Worm (Caenorhabditis elegans) whole organism, late embryonic: ENCODE results near the gene srab-10.

Source experiments
- C38D4.7 ChIP-seq: fragments of 200-800 bp; sonication (Bioruptor generic); optimal IDR thresholded peaks from 2 replicates; lab custom pipeline; 2018; ENCODE audit warnings: mild to moderate bottlenecking, missing genetic modification characterization, moderate library complexity, missing compliant biosample characterization
- F13H6.1 ChIP-seq: sonication (generic microtip); optimal IDR thresholded peaks from 2 replicates; lab custom pipeline; 2016; ENCODE audit warnings: missing genetic modification characterization, missing compliant biosample characterization
- K02D7.2 ChIP-seq: sonication (generic microtip); optimal IDR thresholded peaks from 2 replicates; lab custom pipeline; 2017; ENCODE audit warnings: mild to moderate bottlenecking, missing genetic modification characterization, missing compliant biosample characterization
- Y22D7AL.16 ChIP-seq: sonication (generic microtip); optimal IDR thresholded peaks from 2 replicates; lab custom pipeline; 2016; ENCODE audit warnings: missing genetic modification characterization, missing compliant biosample characterization
- ceh-14 ChIP-seq: sonication (generic microtip); optimal IDR thresholded peaks from 2 replicates; lab custom pipeline; 2016; ENCODE audit warnings: missing genotype, missing genetic modification characterization, missing compliant biosample characterization
- ceh-18 ChIP-seq: sonication (generic microtip); optimal IDR thresholded peaks from 2 replicates; lab custom pipeline; 2016; ENCODE audit warnings: missing genetic modification characterization, missing compliant biosample characterization
- ceh-24 ChIP-seq: sonication (generic microtip); optimal IDR thresholded peaks from 2 replicates; lab custom pipeline; 2016; ENCODE audit warnings: mild to moderate bottlenecking, missing genetic modification characterization, missing compliant biosample characterization
- ceh-30 ChIP-seq: fragments of 150-350 bp; optimal IDR thresholded peaks from 2 replicates; lab custom pipeline; 2014; ENCODE audit warnings: missing biosample characterization, missing genetic modification characterization
- ceh-34 ChIP-seq: sonication (generic microtip); optimal IDR thresholded peaks from 2 replicates; lab custom pipeline; 2016; ENCODE audit warnings: mild to moderate bottlenecking, missing genetic modification characterization, missing compliant biosample characterization
- ceh-45 ChIP-seq: fragments of 200-800 bp; sonication (Bioruptor generic); IDR thresholded peaks from 2 replicates; pipeline ENCODE4 v1.3.6; 2022; ENCODE audit warnings: missing genetic modification reagents, missing genetic modification characterization, missing compliant biosample characterization
- ceh-48 ChIP-seq: sonication (generic microtip); optimal IDR thresholded peaks from 2 replicates; lab custom pipeline; 2016; ENCODE audit warnings: missing genetic modification characterization, inconsistent platforms, missing compliant biosample characterization
- dmd-4 ChIP-seq: sonication (generic microtip); optimal IDR thresholded peaks from 2 replicates; lab custom pipeline; 2016; ENCODE audit warnings: borderline replicate concordance, missing genetic modification characterization, missing compliant biosample characterization
- elt-2 ChIP-seq: sonication (generic microtip); optimal IDR thresholded peaks from 2 replicates; lab custom pipeline; 2016; ENCODE audit warnings: missing genetic modification reagents, missing genetic modification characterization, missing compliant biosample characterization
- elt-4 ChIP-seq: sonication (generic microtip); optimal IDR thresholded peaks from 2 replicates; lab custom pipeline; 2016; ENCODE audit warnings: missing genetic modification characterization, missing compliant biosample characterization
- ets-4 ChIP-seq: sonication (generic microtip); optimal IDR thresholded peaks from 2 replicates; lab custom pipeline; 2016; ENCODE audit warnings: missing genetic modification characterization, missing compliant biosample characterization
- fax-1 ChIP-seq: sonication (generic microtip); optimal IDR thresholded peaks from 2 replicates; lab custom pipeline; 2016; ENCODE audit warnings: missing genotype, missing genetic modification characterization, missing compliant biosample characterization
- fkh-10 ChIP-seq: fragments of 150-350 bp; optimal IDR thresholded peaks from 2 replicates; lab custom pipeline; 2014; ENCODE audit warnings: missing biosample characterization, missing genetic modification reagents, missing genetic modification characterization
- hlh-13 ChIP-seq: fragments of 200-800 bp; sonication (Bioruptor generic); optimal IDR thresholded peaks from 2 replicates; lab custom pipeline; 2018; ENCODE audit warnings: mild to moderate bottlenecking, missing genetic modification characterization, missing compliant biosample characterization
- hlh-15 ChIP-seq: sonication (generic microtip); optimal IDR thresholded peaks from 2 replicates; lab custom pipeline; 2016; ENCODE audit warnings: missing genetic modification characterization, missing compliant biosample characterization
- hlh-6 ChIP-seq: sonication (generic microtip); optimal IDR thresholded peaks from 2 replicates; lab custom pipeline; 2016; ENCODE audit warnings: missing genotype, missing genetic modification characterization, missing compliant biosample characterization
- madf-2 ChIP-seq: sonication (generic microtip); optimal IDR thresholded peaks from 2 replicates; lab custom pipeline; 2017; ENCODE audit warnings: missing genetic modification characterization, missing compliant biosample characterization
- npax-4 ChIP-seq: sonication (generic microtip); optimal IDR thresholded peaks from 2 replicates; lab custom pipeline; 2016; ENCODE audit warnings: missing genetic modification characterization, missing compliant biosample characterization
- odd-2 ChIP-seq: sonication (generic microtip); optimal IDR thresholded peaks from 2 replicates; lab custom pipeline; 2017; ENCODE audit warnings: antibody characterized with exemption, mild to moderate bottlenecking, missing genetic modification characterization, missing compliant biosample characterization
- pha-2 ChIP-seq: sonication (generic microtip); optimal IDR thresholded peaks from 2 replicates; lab custom pipeline; 2017; ENCODE audit warnings: mild to moderate bottlenecking, missing genetic modification characterization, missing compliant biosample characterization
- pha-4 ChIP-seq: fragments of 150-350 bp; optimal IDR thresholded peaks from 2 replicates; lab custom pipeline; 2018; ENCODE audit warnings: missing biosample characterization, missing genetic modification reagents, missing genetic modification characterization
- pqm-1 ChIP-seq: sonication (generic microtip); optimal IDR thresholded peaks from 2 replicates; lab custom pipeline; 2016; ENCODE audit warnings: missing genetic modification characterization, missing compliant biosample characterization
- pros-1 ChIP-seq: fragments of 150-350 bp; optimal IDR thresholded peaks from 2 replicates; lab custom pipeline; 2014; ENCODE audit warnings: missing biosample characterization, missing genetic modification reagents, missing genetic modification characterization
- ref-2 ChIP-seq: sonication (generic microtip); optimal IDR thresholded peaks from 2 replicates; lab custom pipeline; 2016; ENCODE audit warnings: missing genetic modification characterization, missing compliant biosample characterization
- sox-2 ChIP-seq: fragments of 200-800 bp; sonication (Bioruptor generic); IDR thresholded peaks from 2 replicates; pipeline ENCODE4 v1.3.6; 2022; ENCODE audit warnings: missing genetic modification reagents, missing genetic modification characterization, missing compliant biosample characterization
- sox-4 ChIP-seq: sonication (generic microtip); optimal IDR thresholded peaks from 2 replicates; lab custom pipeline; 2017; ENCODE audit warnings: mild to moderate bottlenecking, missing genetic modification characterization, inconsistent platforms, missing compliant biosample characterization
- syd-9 ChIP-seq: sonication (generic microtip); optimal IDR thresholded peaks from 2 replicates; lab custom pipeline; 2016; ENCODE audit warnings: mild to moderate bottlenecking, missing genetic modification characterization, moderate library complexity, missing compliant biosample characterization
- tbx-2 ChIP-seq: sonication (generic microtip); optimal IDR thresholded peaks from 2 replicates; lab custom pipeline; 2016; ENCODE audit warnings: missing genetic modification characterization, missing compliant biosample characterization
- unc-3 ChIP-seq, 2 experiments: fragments of 200-800 bp in 1 of 2; sonication (Bioruptor generic) in 1 of 2; sonication (generic microtip) in 1 of 2; conservative IDR thresholded peaks in 1 of 2; optimal IDR thresholded peaks in 1 of 2; 2 replicates each; pipeline versions ENCODE4 v1.3.6 to Lab custom; 2016 to 2022; ENCODE audit warnings: missing compliant biosample characterization in 2 of 2, missing genetic modification characterization in 2 of 2, missing genetic modification reagents in 1 of 2
- unc-42 ChIP-seq: sonication (generic microtip); optimal IDR thresholded peaks from 2 replicates; lab custom pipeline; 2016; ENCODE audit warnings: missing genotype, missing genetic modification characterization, missing compliant biosample characterization
- zip-5 ChIP-seq: sonication (generic microtip); optimal IDR thresholded peaks from 2 replicates; lab custom pipeline; 2016; ENCODE audit warnings: missing genetic modification characterization, missing compliant biosample characterization
- ztf-16 ChIP-seq: sonication (generic microtip); optimal IDR thresholded peaks from 2 replicates; lab custom pipeline; 2017; ENCODE audit warnings: missing genetic modification characterization, missing compliant biosample characterization

srab-10 gene

DNA sequence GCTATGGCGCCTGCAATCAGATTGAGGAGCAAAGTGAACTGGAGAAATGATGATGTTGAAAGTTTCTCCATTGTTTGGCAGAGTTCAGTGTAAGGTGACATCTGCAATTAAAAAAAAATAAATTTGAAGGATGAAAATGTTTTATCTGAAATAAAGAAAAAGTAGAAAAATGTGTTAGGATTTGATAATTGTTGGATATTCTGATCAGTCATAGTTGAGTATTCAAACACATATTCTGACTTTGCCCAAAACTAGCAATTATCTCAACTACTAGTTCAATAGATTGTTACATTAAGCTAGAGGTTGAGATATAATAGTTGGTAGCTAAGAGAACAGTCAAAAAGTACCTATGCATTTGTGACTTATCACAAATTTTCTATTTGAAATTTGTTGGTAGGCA lies at the start of gene srab-10:
Gene srab-10, minus strand, starts transcription at position 101 of the 400 bp plus-strand sequence.
- TF ChIP-seq pqm-1 (no peak), syd-9 (tag; lab: Kevin White, UChicago) (no peak), Y22D7AL.16 (tag; lab: Kevin White, UChicago) (no peak), tbx-2 (tag; lab: Kevin White, UChicago) (no peak), fax-1 (no peak)

DNA sequence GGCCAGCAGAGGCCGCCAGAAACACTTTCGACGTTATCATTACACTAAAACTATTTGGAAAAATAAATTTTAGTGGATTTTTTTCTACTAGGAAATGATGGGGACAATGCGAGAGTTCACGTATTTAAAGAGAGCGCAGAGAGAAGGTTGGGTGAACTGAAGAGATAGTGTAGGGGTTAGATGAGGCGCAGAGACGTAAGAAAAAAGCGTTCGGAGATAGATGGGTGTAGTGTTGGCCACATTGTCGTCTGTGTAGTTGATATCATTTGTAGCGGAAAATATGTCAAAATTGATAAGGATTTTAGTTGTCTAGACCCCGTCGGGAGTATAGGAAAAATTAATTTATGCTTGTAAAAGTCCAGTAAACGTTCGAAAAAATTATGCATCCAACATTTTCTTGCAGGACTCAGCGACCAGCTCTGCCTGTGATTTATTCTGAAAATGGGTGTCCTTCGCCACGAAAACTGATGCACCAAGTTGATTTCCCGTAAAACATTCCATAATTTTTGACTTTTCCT lies 48.8 kb upstream of the srab-10 start, which contains the start of the genes Y73C8B.3 and Y73C8B.9:
Gene Y73C8B.3, minus strand, starts transcription at position 147 of the 518 bp plus-strand sequence.
Gene Y73C8B.9, plus strand, starts transcription at position 468 of the 518 bp plus-strand sequence.
- peak; percentile 74 for TF ChIP-seq elt-2 (tag; lab: Kevin White, UChicago)
- peak; percentile 90 for TF ChIP-seq ceh-30
- no peak for TF ChIP-seq ztf-16 (tag; lab: Kevin White, UChicago)
- TF ChIP-seq, all 69 proteins: peak for 2

DNA sequence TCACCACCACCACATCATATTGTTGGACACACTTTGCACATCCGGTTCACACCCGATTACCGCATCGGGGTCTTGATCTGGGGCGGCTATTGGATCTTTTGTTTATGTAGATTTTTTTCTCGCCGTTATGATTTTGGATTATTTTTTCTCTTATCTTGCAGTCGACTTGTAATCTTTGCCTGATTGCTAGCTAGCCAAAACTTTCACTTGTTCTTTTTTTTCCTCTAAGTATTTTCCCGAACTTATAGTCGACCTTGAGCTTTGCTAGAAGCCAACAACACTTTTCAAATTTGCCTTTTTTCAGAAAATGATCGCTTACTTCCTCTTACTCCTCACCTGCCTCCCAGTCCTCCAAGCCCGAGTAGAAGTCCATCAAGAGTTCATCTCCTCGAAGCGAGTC lies 43.6 kb upstream of the srab-10 start, which contains the start of gene lag-2:
Gene lag-2, plus strand, starts transcription at position 301 of the 400 bp plus-strand sequence.
- TF ChIP-seq ets-4 (tag; lab: Kevin White, UChicago) = no peak
- no peak for TF ChIP-seq pha-2 (tag; lab: Kevin White, UChicago)
- no peak for TF ChIP-seq zip-5
- TF ChIP-seq ref-2 (tag; lab: Kevin White, UChicago) = no peak
- TF ChIP-seq sox-2 (GFP tag; lab: Robert Waterston, UW) = no peak
- no peak for TF ChIP-seq pros-1 (tag; lab: Kevin White, UChicago)
- TF ChIP-seq ceh-24 = no peak
- no peak for TF ChIP-seq elt-2 (tag; lab: Kevin White, UChicago)
- no peak for TF ChIP-seq dmd-4 (tag; lab: Kevin White, UChicago)
- no peak for TF ChIP-seq npax-4 (tag; lab: Kevin White, UChicago)
- TF ChIP-seq hlh-13 = no peak
- no peak for TF ChIP-seq pqm-1
- no peak for TF ChIP-seq fkh-10 (GFP tag; lab: Kevin White, UChicago)
- TF ChIP-seq K02D7.2 (tag; lab: Kevin White, UChicago) = no peak
- TF ChIP-seq ztf-16 (tag; lab: Kevin White, UChicago) = no peak
- no peak for TF ChIP-seq ceh-14 (tag; lab: Kevin White, UChicago)
- TF ChIP-seq Y22D7AL.16 (tag; lab: Kevin White, UChicago) = no peak
- TF ChIP-seq unc-42 (tag; lab: Kevin White, UChicago) = no peak

DNA sequence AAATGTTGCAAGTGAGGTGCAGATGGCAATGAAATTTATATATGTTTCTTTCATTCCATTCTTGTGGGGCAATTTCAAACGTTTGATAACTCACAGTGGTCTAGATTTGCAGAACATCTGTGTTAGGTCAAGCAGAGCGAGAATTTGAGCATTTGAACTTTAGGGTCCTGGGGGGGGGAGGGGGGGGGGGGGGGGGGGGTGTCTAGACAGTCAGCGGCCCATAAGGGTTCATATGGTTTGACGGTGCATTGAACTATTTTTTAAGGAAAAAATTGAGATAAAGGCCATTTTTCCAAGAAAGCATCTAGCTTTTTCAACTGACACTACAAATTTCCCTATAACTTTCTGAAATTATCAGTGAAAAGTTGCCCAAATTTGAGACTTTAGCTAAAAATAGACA lies 41.5 kb upstream of the srab-10 start:
- TF ChIP-seq ceh-18 (no peak), ztf-16 (tag; lab: Kevin White, UChicago) (no peak), hlh-15 (tag; lab: Kevin White, UChicago) (no peak), unc-3 (GFP tag; conservative IDR thresholded peaks at IDR 0.05; lab: Robert Waterston, UW) (no peak), unc-3 (tag; optimal IDR thresholded peaks at IDR 0.05; lab: Kevin White, UChicago) (no peak), hlh-13 (no peak), ceh-48 (no peak)

DNA sequence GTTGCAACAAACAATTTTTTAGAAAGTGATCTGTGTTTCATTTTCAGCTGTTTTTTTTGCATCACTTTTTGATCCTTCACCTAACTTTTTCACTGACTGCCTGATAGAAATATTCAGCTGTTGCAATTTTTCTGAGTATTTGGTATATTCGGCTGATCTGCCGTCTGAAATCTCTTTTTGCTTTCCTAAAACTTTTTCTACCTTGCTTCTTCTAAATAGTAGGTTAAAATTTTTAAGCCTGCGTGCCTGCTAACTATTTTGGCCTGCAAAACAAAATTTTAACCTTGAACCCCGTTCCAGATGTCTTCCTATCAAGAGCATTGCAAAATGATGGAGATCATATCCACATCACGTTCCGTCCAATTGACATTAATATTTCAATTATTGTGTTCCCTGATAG lies 31.8 kb upstream of the srab-10 start, which contains the start of gene srab-8:
Gene srab-8, plus strand, starts transcription at position 301 of the 400 bp plus-strand sequence.
- TF ChIP-seq ceh-30 (no peak), C38D4.7 (GFP tag; lab: Kevin White, UChicago) (no peak), zip-5 (no peak), pqm-1 (no peak), elt-4 (no peak), ceh-18 (no peak), F13H6.1 (tag; lab: Kevin White, UChicago) (no peak), syd-9 (tag; lab: Kevin White, UChicago) (no peak), ceh-45 (GFP tag; lab: Robert Waterston, UW) (no peak), ceh-34 (tag; lab: Kevin White, UChicago) (no peak), madf-2 (tag; lab: Kevin White, UChicago) (no peak), hlh-15 (tag; lab: Kevin White, UChicago) (no peak), sox-4 (no peak), hlh-6 (tag; lab: Kevin White, UChicago) (no peak), odd-2 (tag; lab: Kevin White, UChicago) (no peak), pha-4 (tag; lab: Kevin White, UChicago) (no peak), ets-4 (tag; lab: Kevin White, UChicago) (no peak)
